Worm (Caenorhabditis elegans) whole organism, L3 larva: ENCODE measurements around the gene F49F1.5.

Experiments used
- aly-2 ChIP-seq: fragments of 150-350 bp; optimal IDR thresholded peaks from 2 replicates; lab custom pipeline; 2014; ENCODE audit warnings: missing biosample characterization, missing genetic modification characterization
- ama-1 ChIP-seq: fragments of 150-350 bp; optimal IDR thresholded peaks from 2 replicates; lab custom pipeline; 2018
- elt-2 ChIP-seq: sonication (generic microtip); optimal IDR thresholded peaks from 2 replicates; lab custom pipeline; 2016; ENCODE audit warnings: missing genetic modification reagents, mild to moderate bottlenecking, missing genetic modification characterization, missing compliant biosample characterization
- elt-3 ChIP-seq, 3 experiments: fragments of 150-350 bp in 1 of 3; sonication (generic microtip) in 2 of 3; optimal IDR thresholded peaks; 2 replicates in 2 of 3; 4 replicates in 1 of 3; lab custom pipeline; 2014 to 2017; ENCODE audit warnings: missing biosample characterization in 3 of 3, missing genetic modification characterization in 3 of 3
- jun-1 ChIP-seq: fragments of 150-350 bp; optimal IDR thresholded peaks from 2 replicates; lab custom pipeline; 2014; ENCODE audit warnings: missing biosample characterization, missing genetic modification reagents, missing genetic modification characterization
- nfya-1 ChIP-seq: sonication (generic microtip); optimal IDR thresholded peaks from 2 replicates; lab custom pipeline; 2017; ENCODE audit warnings: missing genetic modification characterization, mild to moderate bottlenecking, missing compliant biosample characterization, antibody characterized with exemption, moderate library complexity; ENCODE audit not compliant: insufficient read depth
- nhr-76 ChIP-seq: fragments of 150-350 bp; sonication (generic microtip); optimal IDR thresholded peaks from 5 replicates; lab custom pipeline; 2014; ENCODE audit warnings: missing biosample characterization, missing genetic modification characterization
- tbx-2 ChIP-seq: sonication (generic microtip); optimal IDR thresholded peaks from 2 replicates; lab custom pipeline; 2016; ENCODE audit warnings: mild to moderate bottlenecking, missing genetic modification characterization, missing compliant biosample characterization
- unc-39 ChIP-seq: sonication (generic microtip); optimal IDR thresholded peaks from 4 replicates; lab custom pipeline; 2017; ENCODE audit warnings: missing biosample characterization, missing genetic modification characterization

ce11 chrIV:4154641-4155040, 34.4 kb upstream of the F49F1.5 start, which contains the start of gene K08D10.14:
- TF ChIP-seq nfya-1 (tag; lab: Kevin White, UChicago): no peak
- TF ChIP-seq nhr-76 (tag; lab: Kevin White, UChicago): no peak
- TF ChIP-seq tbx-2: no peak
- TF ChIP-seq elt-3 (tag; optimal IDR thresholded peaks at IDR 0.05; lab: Kevin White, UChicago): no peak
- TF ChIP-seq unc-39: no peak
- no peak for TF ChIP-seq aly-2 (tag; lab: Kevin White, UChicago)
- TF ChIP-seq ama-1: no peak
- peak; percentile 51 for TF ChIP-seq elt-2 (tag; lab: Kevin White, UChicago)
- TF ChIP-seq jun-1 (tag; lab: Kevin White, UChicago): no peak
